Fruit fly (Drosophila melanogaster) whole organism, embryonic: ENCODE data around the gene CG46427.
A peak's percentile ranks its signal among the peaks of the same experiment; 100 is the strongest.

ENCODE experiments used
- BtbVII ChIP-seq: fragments of 200-800 bp; sonication (Bioruptor generic); optimal IDR thresholded peaks from 3 replicates; lab custom pipeline; 2017; ENCODE audit warnings: missing biosample characterization, mild to moderate bottlenecking, missing genetic modification characterization
- CG10267 ChIP-seq: fragments of 200-800 bp; sonication (Bioruptor generic); optimal IDR thresholded peaks from 2 replicates; lab custom pipeline; 2018; ENCODE audit warnings: missing biosample characterization, mild to moderate bottlenecking, missing genetic modification characterization, moderate library complexity
- CG11247 ChIP-seq: fragments of 200-800 bp; sonication (Bioruptor generic); IDR thresholded peaks from 2 replicates; pipeline ENCODE4 v1.3.6; 2022; ENCODE audit warnings: missing biosample characterization, missing genetic modification characterization
- CG11560 ChIP-seq: fragments of 200-800 bp; sonication (Bioruptor generic); IDR thresholded peaks from 3 replicates; pipeline ENCODE4 v1.3.6; 2022; ENCODE audit warnings: missing biosample characterization, missing genetic modification characterization
- CG12071 ChIP-seq: fragments of 200-800 bp; sonication (Bioruptor generic); optimal IDR thresholded peaks from 3 replicates; lab custom pipeline; 2018; ENCODE audit warnings: missing biosample characterization, mild to moderate bottlenecking, missing genetic modification characterization
- CG14667 ChIP-seq: fragments of 200-800 bp; sonication (Bioruptor generic); IDR thresholded peaks from 2 replicates; pipeline ENCODE4 v1.3.6; 2022; ENCODE audit warnings: missing biosample characterization, missing genetic modification characterization
- CG15601 ChIP-seq: fragments of 200-800 bp; sonication (Bioruptor generic); optimal IDR thresholded peaks from 3 replicates; lab custom pipeline; 2019; ENCODE audit warnings: missing biosample characterization, mild to moderate bottlenecking, missing genetic modification characterization, moderate library complexity
- CG17186 ChIP-seq: fragments of 200-800 bp; sonication (Bioruptor generic); optimal IDR thresholded peaks from 3 replicates; lab custom pipeline; 2017; ENCODE audit warnings: missing biosample characterization, missing genetic modification reagents, missing genetic modification characterization
- CG1792 ChIP-seq: fragments of 200-800 bp; sonication (Bioruptor generic); optimal IDR thresholded peaks from 2 replicates; lab custom pipeline; 2016; ENCODE audit warnings: missing biosample characterization, missing genetic modification characterization
- CG18011 ChIP-seq: fragments of 200-800 bp; sonication (Bioruptor generic); optimal IDR thresholded peaks from 2 replicates; lab custom pipeline; 2017; ENCODE audit warnings: missing biosample characterization, missing genetic modification characterization, mild to moderate bottlenecking, moderate library complexity, missing genotype
- CG18619 ChIP-seq: fragments of 200-800 bp; sonication (Bioruptor generic); optimal IDR thresholded peaks from 3 replicates; lab custom pipeline; 2017; ENCODE audit warnings: missing biosample characterization, mild to moderate bottlenecking, missing genetic modification characterization
- CG2116 ChIP-seq: fragments of 200-800 bp; sonication (Bioruptor generic); optimal IDR thresholded peaks from 3 replicates; lab custom pipeline; 2018; ENCODE audit warnings: missing biosample characterization, mild to moderate bottlenecking, missing genetic modification characterization
- CG2199 ChIP-seq: fragments of 200-800 bp; sonication (Bioruptor generic); IDR thresholded peaks from 3 replicates; pipeline ENCODE4 v1.3.6; 2022; ENCODE audit warnings: missing biosample characterization, missing genetic modification characterization
- CG30020 ChIP-seq: fragments of 200-800 bp; optimal IDR thresholded peaks from 2 replicates; lab custom pipeline; 2019; ENCODE audit warnings: missing biosample characterization, mild to moderate bottlenecking, missing genetic modification characterization, moderate library complexity
- CG30403 ChIP-seq: fragments of 200-800 bp; sonication (Bioruptor generic); optimal IDR thresholded peaks from 3 replicates; lab custom pipeline; 2016; ENCODE audit warnings: missing biosample characterization, missing genetic modification characterization
- CG3838 ChIP-seq: fragments of 200-800 bp; sonication (Bioruptor generic); optimal IDR thresholded peaks from 3 replicates; lab custom pipeline; 2016; ENCODE audit warnings: missing biosample characterization, missing genetic modification characterization
- CG4854 ChIP-seq: fragments of 200-800 bp; sonication (Bioruptor generic); optimal IDR thresholded peaks from 2 replicates; lab custom pipeline; 2016; ENCODE audit warnings: missing biosample characterization, missing genetic modification characterization, inconsistent platforms
- CG6791 ChIP-seq: fragments of 200-800 bp; sonication (Bioruptor generic); IDR thresholded peaks from 3 replicates; pipeline ENCODE4 v1.3.6; 2022; ENCODE audit warnings: missing biosample characterization, missing genetic modification characterization; ENCODE audit not compliant: partially characterized antibody
- CG8089 ChIP-seq: fragments of 200-800 bp; sonication (Bioruptor generic); optimal IDR thresholded peaks from 3 replicates; lab custom pipeline; 2016; ENCODE audit warnings: missing biosample characterization, missing genetic modification characterization
- CG9215 ChIP-seq: fragments of 200-800 bp; sonication (Bioruptor generic); IDR thresholded peaks from 2 replicates; pipeline ENCODE4 v1.3.6; 2022; ENCODE audit warnings: missing biosample characterization, missing genetic modification characterization
- CTCF ChIP-seq: fragments of 200-800 bp; sonication (Bioruptor generic); optimal IDR thresholded peaks from 2 replicates; lab custom pipeline; 2017; ENCODE audit warnings: missing biosample characterization, mild to moderate bottlenecking, missing genetic modification characterization, moderate library complexity
- Dip3 ChIP-seq: fragments of 200-800 bp; sonication (Bioruptor generic); optimal IDR thresholded peaks from 3 replicates; lab custom pipeline; 2016; ENCODE audit warnings: missing biosample characterization, missing genetic modification characterization
- Ets65A ChIP-seq: fragments of 200-800 bp; sonication (Bioruptor generic); peaks from one replicate; lab custom pipeline; 2016; ENCODE audit warnings: missing biosample characterization, missing genetic modification characterization
- Ets97D ChIP-seq: fragments of 200-800 bp; sonication (Bioruptor generic); optimal IDR thresholded peaks from 3 replicates; lab custom pipeline; 2016; ENCODE audit warnings: missing biosample characterization, missing genetic modification characterization
- HLH4C ChIP-seq: fragments of 200-800 bp; sonication (Bioruptor generic); IDR thresholded peaks from 3 replicates; pipeline ENCODE4 v1.3.6; 2022; ENCODE audit warnings: missing biosample characterization, missing genetic modification characterization; ENCODE audit not compliant: partially characterized antibody
- Hmr ChIP-seq: fragments of 200-800 bp; sonication (Bioruptor generic); optimal IDR thresholded peaks from 3 replicates; lab custom pipeline; 2017; ENCODE audit warnings: mild to moderate bottlenecking, missing biosample characterization, missing genetic modification reagents, missing genetic modification characterization
- MBD-R2 ChIP-seq: fragments of 200-800 bp; sonication (Bioruptor generic); IDR thresholded peaks from 2 replicates; pipeline ENCODE4 v1.3.6; 2022; ENCODE audit warnings: missing biosample characterization, missing genetic modification characterization
- Med ChIP-seq: fragments of 200-800 bp; sonication (Bioruptor generic); peaks from one replicate; lab custom pipeline; 2016; ENCODE audit warnings: missing biosample characterization, missing genetic modification characterization, mild to moderate bottlenecking, inconsistent platforms, moderate library complexity
- Nf-YB ChIP-seq: fragments of 200-800 bp; sonication (Bioruptor generic); optimal IDR thresholded peaks from 3 replicates; lab custom pipeline; 2019; ENCODE audit warnings: missing biosample characterization, mild to moderate bottlenecking, missing genetic modification characterization, moderate library complexity
- Oaz ChIP-seq: fragments of 200-800 bp; sonication (Bioruptor generic); IDR thresholded peaks from 2 replicates; pipeline ENCODE4 v1.3.6; 2022; ENCODE audit warnings: missing biosample characterization, missing genetic modification characterization
- Vsx1 ChIP-seq: fragments of 200-800 bp; sonication (Bioruptor generic); optimal IDR thresholded peaks from 2 replicates; lab custom pipeline; 2017; ENCODE audit warnings: missing biosample characterization, mild to moderate bottlenecking, missing genetic modification characterization, missing genetic modification reagents
- amos ChIP-seq: fragments of 200-800 bp; sonication (Bioruptor generic); IDR thresholded peaks from 2 replicates; pipeline ENCODE4 v1.3.6; 2022; ENCODE audit warnings: missing biosample characterization, missing genetic modification characterization; ENCODE audit not compliant: partially characterized antibody
- az2 ChIP-seq: fragments of 200-800 bp; sonication (Bioruptor generic); optimal IDR thresholded peaks from 3 replicates; lab custom pipeline; 2016; ENCODE audit warnings: missing biosample characterization, missing genetic modification characterization
- caup ChIP-seq: fragments of 200-800 bp; sonication (Bioruptor generic); optimal IDR thresholded peaks from 3 replicates; lab custom pipeline; 2017; ENCODE audit warnings: missing biosample characterization, mild to moderate bottlenecking, missing genetic modification characterization, moderate library complexity; ENCODE audit not compliant: severe bottlenecking
- chm ChIP-seq: fragments of 200-800 bp; sonication (Bioruptor generic); IDR thresholded peaks from 2 replicates; pipeline ENCODE4 v1.3.6; 2022; ENCODE audit warnings: missing biosample characterization, missing genetic modification characterization
- danr ChIP-seq: fragments of 200-800 bp; sonication (Bioruptor generic); IDR thresholded peaks from 2 replicates; pipeline ENCODE4 v1.3.6; 2022; ENCODE audit warnings: missing biosample characterization, missing genetic modification characterization
- dpn ChIP-seq, 2 experiments: fragments of 200-800 bp; sonication (Bioruptor generic); optimal IDR thresholded peaks; 3 replicates each; lab custom pipeline; 2016; ENCODE audit warnings: missing biosample characterization in 2 of 2, missing genetic modification characterization in 2 of 2
- emc ChIP-seq: fragments of 200-800 bp; sonication (Bioruptor generic); optimal IDR thresholded peaks from 2 replicates; lab custom pipeline; 2016; ENCODE audit warnings: missing biosample characterization, missing genetic modification characterization
- inv ChIP-seq: fragments of 200-800 bp; sonication (Bioruptor generic); IDR thresholded peaks from 2 replicates; pipeline ENCODE4 v1.3.6; 2022; ENCODE audit warnings: missing biosample characterization, missing genetic modification characterization; ENCODE audit not compliant: partially characterized antibody
- lilli ChIP-seq: fragments of 200-800 bp; sonication (Bioruptor generic); optimal IDR thresholded peaks from 3 replicates; lab custom pipeline; 2016; ENCODE audit warnings: missing biosample characterization, missing genetic modification characterization
- mam ChIP-seq: fragments of 200-800 bp; sonication (Bioruptor generic); optimal IDR thresholded peaks from 3 replicates; lab custom pipeline; 2016; ENCODE audit warnings: missing biosample characterization, missing genetic modification characterization
- nau ChIP-seq: fragments of 200-800 bp; sonication (Bioruptor generic); optimal IDR thresholded peaks from 3 replicates; lab custom pipeline; 2017; ENCODE audit warnings: missing biosample characterization, mild to moderate bottlenecking, missing genetic modification characterization, missing genetic modification reagents
- odd ChIP-seq: fragments of 200-800 bp; sonication (Bioruptor generic); optimal IDR thresholded peaks from 2 replicates; lab custom pipeline; 2017; ENCODE audit warnings: missing biosample characterization, mild to moderate bottlenecking, missing genetic modification characterization
- org-1 ChIP-seq: fragments of 200-800 bp; sonication (Bioruptor generic); optimal IDR thresholded peaks from 2 replicates; lab custom pipeline; 2017; ENCODE audit warnings: missing biosample characterization, missing genetic modification characterization
- prd ChIP-seq, 3 experiments: fragments of >200 bp in 2 of 3; fragments of 200-800 bp in 1 of 3; sonication (Bioruptor generic) in 1 of 3; optimal IDR thresholded peaks in 2 of 3; IDR thresholded peaks in 1 of 3; 2 replicates in 2 of 3; 3 replicates in 1 of 3; pipeline versions ENCODE4 v1.3.6 to Lab custom; 2017 to 2022; ENCODE audit warnings: missing biosample characterization in 1 of 3, missing genetic modification characterization in 1 of 3
- slbo ChIP-seq: fragments of 200-800 bp; sonication (Bioruptor generic); IDR thresholded peaks from 2 replicates; pipeline ENCODE4 v1.3.6; 2022; ENCODE audit warnings: missing biosample characterization, missing genetic modification characterization
- tll ChIP-seq, 2 experiments: fragments of 200-800 bp in 1 of 2; fragments of >200 bp in 1 of 2; sonication (Bioruptor generic) in 1 of 2; optimal IDR thresholded peaks; 2 replicates each; lab custom pipeline; 2017 to 2019; ENCODE audit warnings: missing biosample characterization in 2 of 2, missing genetic modification characterization in 2 of 2, mild to moderate bottlenecking in 1 of 2, moderate library complexity in 1 of 2
- twi ChIP-seq: fragments of 200-800 bp; optimal IDR thresholded peaks from 2 replicates; lab custom pipeline; 2019; ENCODE audit warnings: missing biosample characterization, mild to moderate bottlenecking, missing genetic modification characterization, moderate library complexity

Gene CG46427

dm6 chr3R:12425510-12426309 is 13.2 kb downstream of the CG46427 start, which contains the start of gene Pp1-87B (continued):
- TF ChIP-seq inv, result peak; percentile 25; the same call in 1 of the 2 replicates
- no peak for TF ChIP-seq lilli (GFP tag; lab: Kevin White, UChicago)
- TF ChIP-seq CG18011 (GFP tag; lab: Kevin White, UChicago), result no peak
- TF ChIP-seq CG17186 (GFP tag; lab: Kevin White, UChicago), result peak; percentile 54
- TF ChIP-seq prd (optimal IDR thresholded peaks at IDR 0.05; lab: Kevin White, UChicago), result no peak
- TF ChIP-seq prd (GFP tag; IDR thresholded peaks at IDR 0.05; lab: Robert Waterston, UW), result peak; percentile 22; the same call in 1 of the 3 replicates
- no peak for TF ChIP-seq CG15601 (tag; lab: Kevin White, UChicago)
- no peak for TF ChIP-seq CTCF (GFP tag; lab: Kevin White, UChicago)
- TF ChIP-seq Ets65A, result peak; percentile 89
- peak in 1 of 2 experiments; percentile 11 for TF ChIP-seq dpn (GFP tag; optimal IDR thresholded peaks at IDR 0.05; lab: Kevin White, UChicago)
- TF ChIP-seq Hmr (GFP tag; lab: Kevin White, UChicago), result peak; percentile 32
- no peak for TF ChIP-seq az2 (GFP tag; lab: Kevin White, UChicago)
- no peak for TF ChIP-seq danr (GFP tag; lab: Robert Waterston, UW)
- TF ChIP-seq CG10267 (tag; lab: Kevin White, UChicago), result peak; percentile 16
- TF ChIP-seq CG2116 (GFP tag; lab: Kevin White, UChicago), result peak; percentile 66
- peak; percentile 37 for TF ChIP-seq CG18619
- TF ChIP-seq slbo (GFP tag; lab: Robert Waterston, UW), result no peak
- TF ChIP-seq amos (GFP tag; lab: Robert Waterston, UW), result peak; percentile 25; the same call in 1 of the 2 replicates
- no peak for TF ChIP-seq CG2199 (GFP tag; lab: Robert Waterston, UW)
- TF ChIP-seq CG3838 (GFP tag; lab: Kevin White, UChicago), result no peak
- peak; percentile 55; the same call in 2 of the 3 replicates for TF ChIP-seq CG6791 (GFP tag; lab: Robert Waterston, UW)
- TF ChIP-seq Vsx1, result no peak
- peak; percentile 45 for TF ChIP-seq CG30020 (tag; lab: Kevin White, UChicago)
- TF ChIP-seq tll (GFP tag; optimal IDR thresholded peaks at IDR 0.05; lab: Kevin White, UChicago), result peak; percentile 40 to 98
- no peak for TF ChIP-seq MBD-R2 (GFP tag; lab: Robert Waterston, UW)
- 0 out of 2 replicates have a peak, but pooled peaks have one; percentile 13 for TF ChIP-seq CG9215 (GFP tag; lab: Robert Waterston, UW)
- TF ChIP-seq org-1 (GFP tag; lab: Kevin White, UChicago), result no peak
- no peak for TF ChIP-seq CG1792 (GFP tag; lab: Kevin White, UChicago)
- TF ChIP-seq CG8089, result no peak
- TF ChIP-seq CG11560, result peak; percentile 100
- no peak for TF ChIP-seq odd (GFP tag; lab: Kevin White, UChicago)
- TF ChIP-seq CG4854 (GFP tag; lab: Kevin White, UChicago), result no peak
- peak; percentile 76 for TF ChIP-seq Med (GFP tag; lab: Kevin White, UChicago)
- TF ChIP-seq HLH4C (GFP tag; lab: Robert Waterston, UW), result peak; percentile 66; the same call in 2 of the 3 replicates
- no peak for TF ChIP-seq emc (GFP tag; lab: Kevin White, UChicago)
- TF ChIP-seq CG14667, result no peak
- no peak for TF ChIP-seq BtbVII
- TF ChIP-seq CG30403 (GFP tag; lab: Kevin White, UChicago), result peak; percentile 39
- no peak for TF ChIP-seq Oaz
- TF ChIP-seq twi (tag; lab: Kevin White, UChicago), result peak; percentile 28
- TF ChIP-seq nau, result no peak
- TF ChIP-seq CG11247 (GFP tag; lab: Robert Waterston, UW), result no peak
- no peak for TF ChIP-seq mam (GFP tag; lab: Kevin White, UChicago)
- TF ChIP-seq chm, result 0 out of 2 replicates have a peak, but pooled peaks have one; percentile 52
- TF ChIP-seq Nf-YB (GFP tag; lab: Kevin White, UChicago), result peak; percentile 13
- TF ChIP-seq Dip3 (GFP tag; lab: Kevin White, UChicago), result peak; percentile 10
- TF ChIP-seq Ets97D (GFP tag; lab: Kevin White, UChicago), result peak; percentile 94
- peak; percentile 28 for TF ChIP-seq caup
- TF ChIP-seq CG12071 (GFP tag; lab: Kevin White, UChicago), result no peak
